Fruit fly (Drosophila melanogaster): Measurements from ENCODE around the gene PGRP-LF.

The PGRP-LF gene

dm6 chr3L:9343963-9344362 lies 5.4 kb upstream of the PGRP-LF start:
- TF ChIP-seq Rel (GFP tag; optimal IDR thresholded peaks at IDR 0.05) (no peak), Rel (tag; optimal IDR thresholded peaks at IDR 0.05) (peak; percentile 96), CG9705 (GFP tag; optimal IDR thresholded peaks at IDR 0.05) (no peak)

dm6 chr3L:9345157-9345556 lies 4.3 kb upstream of the PGRP-LF start:
- TF ChIP-seq Hnf4 (GFP tag; optimal IDR thresholded peaks at IDR 0.05) (no peak), usp (GFP tag; optimal IDR thresholded peaks at IDR 0.05) (no peak), tai (GFP tag; optimal IDR thresholded peaks at IDR 0.05) (no peak), woc (GFP tag; optimal IDR thresholded peaks at IDR 0.05) (no peak)

DNA sequence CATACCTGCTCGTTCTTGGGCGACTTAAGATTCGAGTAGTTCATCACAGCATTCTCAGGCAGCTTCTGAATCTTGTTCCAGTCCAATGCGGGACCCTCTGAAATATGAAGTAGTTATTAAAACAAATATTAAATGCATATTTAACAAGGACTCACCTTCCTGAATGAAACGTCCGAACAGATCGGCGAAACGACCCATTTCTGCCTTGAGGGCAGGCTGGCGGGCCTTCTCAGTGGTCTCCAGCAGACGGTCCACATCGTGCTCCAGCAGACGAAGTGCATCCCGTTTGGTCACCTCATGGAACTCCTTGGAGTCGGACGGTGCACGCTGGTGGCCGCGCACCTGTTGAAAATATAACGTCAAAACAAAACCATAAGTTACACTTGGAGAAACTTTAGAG lies 4.3 kb downstream of the PGRP-LF start, which contains the start of gene CG32040:
Gene CG32040 (plus strand): TSS at position 301 of the 400 bp plus-strand sequence.
- TF ChIP-seq Abd-B (GFP tag; optimal IDR thresholded peaks at IDR 0.05) (no peak), N (GFP tag; optimal IDR thresholded peaks at IDR 0.05) (no peak), tai (GFP tag; optimal IDR thresholded peaks at IDR 0.05) (no peak), pan (optimal IDR thresholded peaks at IDR 0.05) (no peak)

dm6 chr3L:9355555-9355954 lies 6.1 kb downstream of the PGRP-LF start:
- TF ChIP-seq Dfd (GFP tag; optimal IDR thresholded peaks at IDR 0.05) (no peak), Hr78 (GFP tag; optimal IDR thresholded peaks at IDR 0.05) (no peak), GATAd (GFP tag; optimal IDR thresholded peaks at IDR 0.05) (no peak)

- TF ChIP-seq psq (GFP tag; optimal IDR thresholded peaks at IDR 0.05) (no peak), Dfd (GFP tag; optimal IDR thresholded peaks at IDR 0.05) (no peak), Dif (GFP tag; optimal IDR thresholded peaks at IDR 0.05; ENCODE audit: partially characterized antibody) (no peak), CG32264 (GFP tag; optimal IDR thresholded peaks at IDR 0.05) (no peak), Hr78 (GFP tag; optimal IDR thresholded peaks at IDR 0.05) (no peak)
Observed at dm6 chr3L:9356138-9356753, 6.8 kb downstream of the PGRP-LF start.

DNA sequence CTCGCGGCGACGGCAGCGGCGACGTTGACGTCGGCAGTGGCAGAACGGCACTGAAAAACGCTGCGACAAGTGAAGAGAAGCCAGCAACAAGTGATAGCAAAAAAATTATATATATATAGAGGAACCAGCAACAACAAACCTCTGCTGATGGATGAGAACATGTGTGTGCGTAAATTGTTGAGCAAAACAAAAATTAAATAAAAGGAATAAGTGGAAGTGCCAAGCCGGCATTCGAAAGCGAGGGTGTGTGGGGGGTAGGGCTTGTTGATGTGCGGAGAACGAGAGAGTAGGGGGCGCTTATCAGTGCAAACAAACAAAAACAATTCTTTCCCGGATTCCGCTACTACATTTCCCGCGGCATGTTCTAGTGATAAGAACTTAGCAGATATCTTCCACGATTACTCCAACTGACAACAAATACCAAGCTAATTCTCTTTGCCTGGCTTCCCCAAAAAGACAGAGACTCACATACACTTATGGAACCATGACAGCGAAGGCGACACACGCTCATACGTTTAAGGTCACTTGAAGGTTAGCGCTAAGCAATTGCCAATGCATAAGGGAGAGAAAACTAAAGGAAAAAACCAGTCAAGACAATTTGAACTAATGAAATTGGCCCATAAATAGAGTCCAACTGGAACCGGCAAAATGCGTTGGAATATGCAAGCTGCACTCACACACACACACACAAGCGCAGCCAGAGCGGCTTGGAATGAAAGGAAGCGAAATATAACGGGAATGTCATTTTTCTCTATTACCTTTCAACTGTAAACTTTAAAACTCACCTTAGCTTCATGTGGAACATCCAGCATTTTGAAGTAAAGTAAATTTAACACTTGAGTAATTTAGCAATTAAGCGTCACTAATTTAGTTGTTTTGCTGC lies 8.7 kb downstream of the PGRP-LF start:
- TF ChIP-seq Hr78 (GFP tag; optimal IDR thresholded peaks at IDR 0.05) (no peak), CG32264 (GFP tag; optimal IDR thresholded peaks at IDR 0.05) (no peak), h (GFP tag; optimal IDR thresholded peaks at IDR 0.05) (peak; percentile 27), Vsx2 (GFP tag; optimal IDR thresholded peaks at IDR 0.05; ENCODE audit: partially characterized antibody) (no peak), Hr83 (GFP tag; optimal IDR thresholded peaks at IDR 0.05; ENCODE audit: poor library complexity, severe bottlenecking) (no peak), jim (GFP tag; optimal IDR thresholded peaks at IDR 0.05) (no peak), lola (GFP tag; optimal IDR thresholded peaks at IDR 0.05) (no peak), tai (GFP tag; optimal IDR thresholded peaks at IDR 0.05) (no peak), brk (GFP tag; optimal IDR thresholded peaks at IDR 0.05) (no peak), dmrt93B (GFP tag; optimal IDR thresholded peaks at IDR 0.05) (no peak), psq (GFP tag; optimal IDR thresholded peaks at IDR 0.05) (peak; percentile 75), Dif (GFP tag; optimal IDR thresholded peaks at IDR 0.05; ENCODE audit: partially characterized antibody) (no peak), CG9705 (GFP tag; optimal IDR thresholded peaks at IDR 0.05) (no peak), Dfd (GFP tag; optimal IDR thresholded peaks at IDR 0.05) (no peak), Sp1 (GFP tag; optimal IDR thresholded peaks at IDR 0.05) (peak; percentile 26), pan (optimal IDR thresholded peaks at IDR 0.05) (no peak), foxo (GFP tag; optimal IDR thresholded peaks at IDR 0.05) (no peak), usp (GFP tag; optimal IDR thresholded peaks at IDR 0.05) (no peak), ey (GFP tag; optimal IDR thresholded peaks at IDR 0.05) (no peak), Hnf4 (GFP tag; optimal IDR thresholded peaks at IDR 0.05) (no peak), dsf (GFP tag; optimal IDR thresholded peaks at IDR 0.05; ENCODE audit: borderline replicate concordance) (no peak), OdsH (GFP tag; optimal IDR thresholded peaks at IDR 0.05) (no peak), sv (GFP tag; optimal IDR thresholded peaks at IDR 0.05) (no peak), Myc (optimal IDR thresholded peaks at IDR 0.05) (no peak), dl (GFP tag; optimal IDR thresholded peaks at IDR 0.05; ENCODE audit: insufficient read depth in 1 of 2, partially characterized antibody in 2 of 2) (no peak), br (GFP tag; optimal IDR thresholded peaks at IDR 0.05) (no peak), rgr (GFP tag; optimal IDR thresholded peaks at IDR 0.05) (no peak), Rel (GFP tag; optimal IDR thresholded peaks at IDR 0.05) (peak; percentile 28), Rel (tag; optimal IDR thresholded peaks at IDR 0.05) (peak; percentile 57), Abd-B (GFP tag; optimal IDR thresholded peaks at IDR 0.05) (no peak), fru (GFP tag; optimal IDR thresholded peaks at IDR 0.05) (no peak), CrebA (GFP tag; optimal IDR thresholded peaks at IDR 0.05; ENCODE audit: borderline replicate concordance) (no peak), Jra (GFP tag; optimal IDR thresholded peaks at IDR 0.05) (no peak), sage (GFP tag; optimal IDR thresholded peaks at IDR 0.05) (no peak)
